Fruit fly (Drosophila melanogaster) S2 (cell line): ENCODE data around the gene CG32147.

Experiments
- CG8478 ChIP-seq: fragments of >200 bp; optimal IDR thresholded peaks from 2 replicates; lab custom pipeline; 2018
- CTCF ChIP-seq, 2 experiments: fragments of >200 bp; optimal IDR thresholded peaks; 2 replicates each; lab custom pipeline; 2018

dm6 chr3L:15188735-15189134 lies 44.9 kb upstream of the CG32147 start:
- no peak for TF ChIP-seq CTCF (optimal IDR thresholded peaks at IDR 0.05; lab: Kevin White, UChicago)
- TF ChIP-seq CG8478 (lab: Kevin White, UChicago), result no peak
